Fruit fly (Drosophila melanogaster): ENCODE measurements around the gene sqz.

sqz gene

DNA sequence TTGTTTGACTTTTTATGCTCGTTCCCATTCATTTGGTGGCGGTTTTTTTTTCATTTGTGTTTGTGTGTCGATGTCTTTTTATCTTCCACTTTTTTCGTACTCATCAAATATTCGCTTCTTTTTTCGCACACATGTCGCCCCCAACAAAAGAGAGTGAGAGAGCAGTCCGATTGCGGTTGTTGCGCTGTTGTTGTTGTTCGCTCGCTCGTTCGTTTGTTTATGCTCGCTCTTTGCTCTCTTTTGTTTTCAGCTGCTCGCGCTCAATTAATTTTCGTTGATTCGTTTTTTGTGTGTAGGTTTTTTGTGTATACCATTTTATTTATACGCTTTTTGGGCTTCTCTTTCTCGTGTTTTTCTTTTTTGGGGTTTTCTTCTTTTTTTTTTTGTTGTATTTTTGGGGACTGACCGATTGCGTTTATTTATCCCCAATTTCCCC lies 1.6 kb downstream of the sqz start (continued):
- no peak for TF ChIP-seq pan (optimal IDR thresholded peaks at IDR 0.05)
- TF ChIP-seq pan (GFP tag; optimal IDR thresholded peaks at IDR 0.05 in 1 of 2, IDR thresholded peaks at IDR 0.05 in 1 of 2): no peak

DNA sequence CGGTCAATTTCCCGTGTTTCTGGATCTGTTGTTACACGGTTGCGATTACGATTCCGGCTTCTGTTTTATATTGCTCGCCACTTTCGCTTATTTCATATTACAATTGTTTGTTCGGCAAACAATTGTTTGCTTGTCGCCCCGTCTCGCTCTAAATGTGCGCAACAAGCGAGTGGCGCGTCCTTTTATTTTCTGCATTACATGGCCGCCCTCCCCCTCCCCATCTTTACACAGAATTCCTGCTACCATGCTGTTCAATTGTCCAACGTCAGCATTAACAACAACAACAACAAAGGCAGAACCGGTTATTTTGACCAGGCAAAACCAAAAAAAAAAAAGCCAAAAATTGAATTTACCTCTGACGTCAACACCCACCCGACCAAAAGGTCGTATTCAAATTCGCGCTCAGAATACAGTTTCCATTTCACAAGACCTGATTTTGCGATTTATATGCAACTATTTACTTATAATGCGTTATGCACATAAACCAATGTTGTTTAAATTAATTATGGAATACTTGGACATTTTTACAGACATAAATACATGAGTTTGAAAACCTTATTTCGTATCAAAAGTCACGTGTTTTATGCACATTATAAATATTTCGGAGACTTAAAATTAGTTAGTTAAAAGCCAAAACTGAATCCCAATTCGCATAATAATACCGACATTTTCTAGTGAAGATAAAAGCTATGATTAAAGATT lies 2.2 kb downstream of the sqz start:
- TF ChIP-seq salm (tag; optimal IDR thresholded peaks at IDR 0.05): no peak
- TF ChIP-seq repo (GFP tag; optimal IDR thresholded peaks at IDR 0.05): no peak
- TF ChIP-seq ase (GFP tag; IDR thresholded peaks at IDR 0.05): no peak
- TF ChIP-seq CG4730 (GFP tag; IDR thresholded peaks at IDR 0.05): no peak
- peak; percentile 39 for TF ChIP-seq odd (GFP tag; optimal IDR thresholded peaks at IDR 0.05)
- no peak for TF ChIP-seq fd102C (GFP tag; optimal IDR thresholded peaks at IDR 0.05)
- TF ChIP-seq CkIIα-i1 (GFP tag; IDR thresholded peaks at IDR 0.05): no peak
- no peak for TF ChIP-seq CG18011 (GFP tag; optimal IDR thresholded peaks at IDR 0.05)
- no peak for TF ChIP-seq crc (GFP tag; optimal IDR thresholded peaks at IDR 0.05)
- TF ChIP-seq CG12769 (tag; optimal IDR thresholded peaks at IDR 0.05): peak; percentile 35
- TF ChIP-seq phol (tag; optimal IDR thresholded peaks at IDR 0.05): no peak
- TF ChIP-seq cwo (GFP tag; optimal IDR thresholded peaks at IDR 0.05): no peak
- TF ChIP-seq oc (tag; optimal IDR thresholded peaks at IDR 0.05): peak; percentile 23
- TF ChIP-seq chinmo (GFP tag; IDR thresholded peaks at IDR 0.05; ENCODE audit: partially characterized antibody): peak; percentile 55; the same call in 1 of the 4 replicates
- peak; percentile 0 for TF ChIP-seq CG13775 (GFP tag; optimal IDR thresholded peaks at IDR 0.05)
- peak; percentile 62 for TF ChIP-seq az2 (GFP tag; optimal IDR thresholded peaks at IDR 0.05)
- no peak for TF ChIP-seq BEAF-32 (GFP tag; optimal IDR thresholded peaks at IDR 0.05)
- no peak for TF ChIP-seq Hand (GFP tag; optimal IDR thresholded peaks at IDR 0.05)
- peak; percentile 82 for TF ChIP-seq scrt (GFP tag; optimal IDR thresholded peaks at IDR 0.05)
- no peak for TF ChIP-seq CG6765 (GFP tag; optimal IDR thresholded peaks at IDR 0.05)
- no peak for TF ChIP-seq CG4820 (GFP tag; optimal IDR thresholded peaks at IDR 0.05)
- no peak for TF ChIP-seq inv (GFP tag; IDR thresholded peaks at IDR 0.05; ENCODE audit: partially characterized antibody)
- TF ChIP-seq ind (GFP tag; optimal IDR thresholded peaks at IDR 0.05): no peak
- TF ChIP-seq pita (GFP tag; optimal IDR thresholded peaks at IDR 0.05): no peak
- no peak for TF ChIP-seq CG31441 (GFP tag; IDR thresholded peaks at IDR 0.05)
- no peak for TF ChIP-seq CG8944 (GFP tag; optimal IDR thresholded peaks at IDR 0.05)
- peak; percentile 4 for TF ChIP-seq CG17385 (GFP tag; optimal IDR thresholded peaks at IDR 0.05)
- TF ChIP-seq CG1529 (GFP tag; optimal IDR thresholded peaks at IDR 0.05): no peak
- no peak for TF ChIP-seq CG9215 (GFP tag; IDR thresholded peaks at IDR 0.05)
- TF ChIP-seq wek (GFP tag; optimal IDR thresholded peaks at IDR 0.05): no peak
- TF ChIP-seq CG8924 (tag; optimal IDR thresholded peaks at IDR 0.05): peak; percentile 56
- TF ChIP-seq CG33213 (GFP tag; optimal IDR thresholded peaks at IDR 0.05): no peak
- peak; percentile 8 for TF ChIP-seq ewg (GFP tag; optimal IDR thresholded peaks at IDR 0.05)
- 0 out of 3 replicates have a peak, but pooled peaks have one; percentile 11 for TF ChIP-seq CG17361 (GFP tag; IDR thresholded peaks at IDR 0.05)
- no peak; the same call in 1 of the 2 replicates for TF ChIP-seq CG32767 (GFP tag; IDR thresholded peaks at IDR 0.05)
- no peak for TF ChIP-seq cas (GFP tag; IDR thresholded peaks at IDR 0.05)
- TF ChIP-seq CG32532 (GFP tag; IDR thresholded peaks at IDR 0.05): peak; percentile 14; the same call in 1 of the 2 replicates
- peak; percentile 24; the same call in 1 of the 2 replicates for TF ChIP-seq Xrp1 (GFP tag; IDR thresholded peaks at IDR 0.05)
- TF ChIP-seq grn (GFP tag; optimal IDR thresholded peaks at IDR 0.05): no peak
- no peak for TF ChIP-seq seq (GFP tag; IDR thresholded peaks at IDR 0.05)
- TF ChIP-seq row (GFP tag; IDR thresholded peaks at IDR 0.05): peak; percentile 60; the same call in 2 of the 3 replicates
- TF ChIP-seq tna (GFP tag; IDR thresholded peaks at IDR 0.05; ENCODE audit: partially characterized antibody): no peak
- no peak for TF ChIP-seq unpg (GFP tag; optimal IDR thresholded peaks at IDR 0.05)
- no peak for TF ChIP-seq CG13894 (tag; optimal IDR thresholded peaks at IDR 0.05)
- TF ChIP-seq CG18619 (GFP tag; optimal IDR thresholded peaks at IDR 0.05): no peak
- no peak for TF ChIP-seq ap (GFP tag; IDR thresholded peaks at IDR 0.05)

All from whole organism, embryonic.